Worm (Caenorhabditis elegans) whole organism, L4 larva: Measurements from ENCODE around the gene elo-9.
A peak's percentile ranks its signal among the peaks of the same experiment; 100 is the strongest.

Experiments used
- D1046.2 ChIP-seq: fragments of 200-800 bp; sonication (Bioruptor generic); IDR thresholded peaks from 2 replicates; pipeline ENCODE4 v1.3.6; 2022; ENCODE audit warnings: missing genetic modification characterization, missing compliant biosample characterization
- R02D3.7 ChIP-seq: fragments of 150-350 bp; sonication (generic microtip); optimal IDR thresholded peaks from 3 replicates; lab custom pipeline; 2014; ENCODE audit warnings: missing biosample characterization, missing genetic modification characterization
- T20F7.1 ChIP-seq: fragments of 200-800 bp; sonication (Bioruptor generic); optimal IDR thresholded peaks from 2 replicates; lab custom pipeline; 2018; ENCODE audit warnings: mild to moderate bottlenecking, missing genetic modification characterization, missing compliant biosample characterization
- Y105C5A.15 ChIP-seq: fragments of 200-800 bp; sonication (Bioruptor generic); IDR thresholded peaks from 2 replicates; pipeline ENCODE4 v1.3.6; 2022; ENCODE audit warnings: missing genetic modification characterization, missing compliant biosample characterization
- Y5F2A.4 ChIP-seq: fragments of 200-800 bp; sonication (Bioruptor generic); optimal IDR thresholded peaks from 2 replicates; lab custom pipeline; 2018; ENCODE audit warnings: mild to moderate bottlenecking, missing genetic modification characterization, missing compliant biosample characterization
- Y75B8A.6 ChIP-seq: fragments of 200-800 bp; sonication (Bioruptor generic); IDR thresholded peaks from 2 replicates; pipeline ENCODE4 v1.3.6; 2022; ENCODE audit warnings: missing genetic modification reagents, missing genetic modification characterization, missing compliant biosample characterization
- ZK337.2 ChIP-seq: fragments of 200-800 bp; sonication (Bioruptor generic); IDR thresholded peaks from 2 replicates; pipeline ENCODE4 v1.3.6; 2022; ENCODE audit warnings: missing genetic modification reagents, missing genetic modification characterization, missing compliant biosample characterization
- aha-1 ChIP-seq: fragments of 150-350 bp; peaks from one replicate; lab custom pipeline; 2014; ENCODE audit warnings: missing biosample characterization, missing genetic modification characterization
- ama-1 ChIP-seq: fragments of 150-350 bp; optimal IDR thresholded peaks from 2 replicates; lab custom pipeline; 2014; ENCODE audit warnings: inconsistent platforms, mixed read lengths
- ceh-28 ChIP-seq: fragments of 150-350 bp; optimal IDR thresholded peaks from 2 replicates; lab custom pipeline; 2014; ENCODE audit warnings: missing biosample characterization, missing genetic modification reagents, missing genetic modification characterization
- ceh-44 ChIP-seq: fragments of 200-800 bp; sonication (Bioruptor generic); IDR thresholded peaks from 2 replicates; pipeline ENCODE4 v1.3.6; 2022; ENCODE audit warnings: missing genetic modification reagents, missing genetic modification characterization, missing compliant biosample characterization
- daf-12 ChIP-seq: fragments of 150-350 bp; optimal IDR thresholded peaks from 2 replicates; lab custom pipeline; 2014; ENCODE audit warnings: missing biosample characterization, missing genetic modification reagents, missing genetic modification characterization
- daf-16 ChIP-seq, 3 experiments: sonication (generic microtip); optimal IDR thresholded peaks; 2 replicates each; lab custom pipeline; 2016 to 2017; ENCODE audit warnings: missing genetic modification characterization in 3 of 3, missing genetic modification reagents in 3 of 3, mild to moderate bottlenecking in 2 of 3, missing compliant biosample characterization in 2 of 3, missing biosample characterization in 1 of 3, moderate library complexity in 1 of 3
- daf-8 ChIP-seq: fragments of 200-800 bp; sonication (Bioruptor generic); IDR thresholded peaks from 2 replicates; pipeline ENCODE4 v1.3.6; 2022; ENCODE audit warnings: missing genetic modification characterization, missing compliant biosample characterization
- dmd-6 ChIP-seq: fragments of 200-800 bp; sonication (Bioruptor generic); IDR thresholded peaks from 2 replicates; pipeline ENCODE4 v1.3.6; 2022; ENCODE audit warnings: missing genetic modification reagents, missing genetic modification characterization, missing compliant biosample characterization
- dmd-8 ChIP-seq: fragments of 200-800 bp; sonication (Bioruptor generic); IDR thresholded peaks from 2 replicates; pipeline ENCODE4 v1.3.6; 2022; ENCODE audit warnings: missing genetic modification characterization, missing compliant biosample characterization
- duxl-1 ChIP-seq: sonication (generic microtip); optimal IDR thresholded peaks from 2 replicates; lab custom pipeline; 2016; ENCODE audit warnings: mild to moderate bottlenecking, missing genetic modification characterization, moderate library complexity, missing compliant biosample characterization; ENCODE audit not compliant: poor library complexity
- dve-1 ChIP-seq: sonication (generic microtip); optimal IDR thresholded peaks from 2 replicates; lab custom pipeline; 2017; ENCODE audit warnings: antibody characterized with exemption, mild to moderate bottlenecking, missing genetic modification characterization, missing compliant biosample characterization; ENCODE audit not compliant: insufficient read depth
- egl-43 ChIP-seq: fragments of 200-800 bp; sonication (Bioruptor generic); IDR thresholded peaks from 2 replicates; pipeline ENCODE4 v1.3.6; 2022; ENCODE audit warnings: missing genetic modification reagents, missing genetic modification characterization, missing compliant biosample characterization
- fos-1 ChIP-seq: fragments of 150-350 bp; optimal IDR thresholded peaks from 2 replicates; lab custom pipeline; 2014; ENCODE audit warnings: missing biosample characterization, missing genetic modification characterization
- hif-1 ChIP-seq, 2 experiments: sonication (generic microtip); optimal IDR thresholded peaks; 2 replicates each; lab custom pipeline; 2016 to 2017; ENCODE audit warnings: missing compliant biosample characterization in 2 of 2, missing genetic modification characterization in 2 of 2, missing genetic modification reagents in 2 of 2, missing genotype in 2 of 2, mild to moderate bottlenecking in 1 of 2
- jun-1 ChIP-seq: fragments of 150-350 bp; optimal IDR thresholded peaks from 2 replicates; lab custom pipeline; 2014; ENCODE audit warnings: missing biosample characterization, missing genetic modification reagents, missing genetic modification characterization
- lin-1 ChIP-seq: fragments of 200-800 bp; sonication (Bioruptor generic); IDR thresholded peaks from 2 replicates; pipeline ENCODE4 v1.3.6; 2022; ENCODE audit warnings: missing genetic modification reagents, missing genetic modification characterization, missing compliant biosample characterization
- lin-29 ChIP-seq: fragments of 200-800 bp; sonication (Bioruptor generic); IDR thresholded peaks from 2 replicates; pipeline ENCODE4 v1.3.6; 2022; ENCODE audit warnings: missing genetic modification reagents, missing genetic modification characterization, missing compliant biosample characterization
- mdl-1 ChIP-seq, 2 experiments: fragments of 150-350 bp in 1 of 2; sonication (generic microtip) in 1 of 2; optimal IDR thresholded peaks; 2 replicates each; lab custom pipeline; 2014 to 2017; ENCODE audit warnings: missing biosample characterization in 2 of 2, missing genetic modification characterization in 2 of 2
- mdt-29 ChIP-seq: fragments of 200-800 bp; sonication (Bioruptor generic); IDR thresholded peaks from 2 replicates; pipeline ENCODE4 v1.3.6; 2022; ENCODE audit warnings: missing genetic modification reagents, missing genetic modification characterization, missing compliant biosample characterization
- mep-1 ChIP-seq: fragments of 150-350 bp; sonication (generic microtip); optimal IDR thresholded peaks from 3 replicates; lab custom pipeline; 2014; ENCODE audit warnings: missing biosample characterization, missing genetic modification characterization
- mes-2 ChIP-seq: sonication (generic microtip); optimal IDR thresholded peaks from 2 replicates; lab custom pipeline; 2016; ENCODE audit warnings: missing genotype, mild to moderate bottlenecking, missing genetic modification characterization, missing compliant biosample characterization; ENCODE audit not compliant: poor library complexity, severe bottlenecking
- mxl-3 ChIP-seq: fragments of 200-800 bp; sonication (Bioruptor generic); optimal IDR thresholded peaks from 2 replicates; lab custom pipeline; 2018; ENCODE audit warnings: mild to moderate bottlenecking, missing genetic modification characterization, missing compliant biosample characterization
- nhr-111 ChIP-seq: fragments of 200-800 bp; sonication (Bioruptor generic); optimal IDR thresholded peaks from 2 replicates; lab custom pipeline; 2018; ENCODE audit warnings: mild to moderate bottlenecking, missing genetic modification characterization, missing compliant biosample characterization
- nhr-237 ChIP-seq: sonication (generic microtip); optimal IDR thresholded peaks from 2 replicates; lab custom pipeline; 2017; ENCODE audit warnings: missing biosample characterization, missing genetic modification characterization
- nhr-28 ChIP-seq: fragments of 150-350 bp; optimal IDR thresholded peaks from 2 replicates; lab custom pipeline; 2014; ENCODE audit warnings: missing biosample characterization, missing genetic modification characterization
- nhr-42 ChIP-seq: fragments of 200-800 bp; sonication (Bioruptor generic); IDR thresholded peaks from 2 replicates; pipeline ENCODE4 v1.3.6; 2022; ENCODE audit warnings: missing genetic modification characterization, missing compliant biosample characterization
- nhr-6 ChIP-seq: fragments of 150-350 bp; optimal IDR thresholded peaks from 2 replicates; lab custom pipeline; 2014; ENCODE audit warnings: missing biosample characterization, missing genetic modification characterization
- nhr-77 ChIP-seq: fragments of 150-350 bp; optimal IDR thresholded peaks from 2 replicates; lab custom pipeline; 2014; ENCODE audit warnings: missing biosample characterization, missing genetic modification characterization
- pha-4 ChIP-seq, 2 experiments: fragments of 150-350 bp in 1 of 2; fragments of 200-800 bp in 1 of 2; sonication (Bioruptor generic) in 1 of 2; IDR thresholded peaks in 1 of 2; optimal IDR thresholded peaks in 1 of 2; 2 replicates each; pipeline versions ENCODE4 v1.3.6 to Lab custom; 2014 to 2022; ENCODE audit warnings: missing genetic modification characterization in 2 of 2, missing genetic modification reagents in 2 of 2, missing biosample characterization in 1 of 2, missing compliant biosample characterization in 1 of 2
- rbr-2 ChIP-seq: sonication (generic microtip); optimal IDR thresholded peaks from 2 replicates; lab custom pipeline; 2016; ENCODE audit warnings: missing genotype, missing genetic modification characterization, missing compliant biosample characterization
- saeg-2 ChIP-seq: fragments of 200-800 bp; sonication (Bioruptor generic); IDR thresholded peaks from 2 replicates; pipeline ENCODE4 v1.3.6; 2022; ENCODE audit warnings: missing genetic modification reagents, missing genetic modification characterization, missing compliant biosample characterization
- skn-1 ChIP-seq: fragments of 150-350 bp; optimal IDR thresholded peaks from 2 replicates; lab custom pipeline; 2014; ENCODE audit warnings: missing biosample characterization, missing genetic modification characterization
- snpc-1.2 ChIP-seq: fragments of 200-800 bp; sonication (Bioruptor generic); IDR thresholded peaks from 2 replicates; pipeline ENCODE4 v1.3.6; 2022; ENCODE audit warnings: missing genetic modification reagents, missing genetic modification characterization, missing compliant biosample characterization
- snpc-4 ChIP-seq: fragments of 150-350 bp; optimal IDR thresholded peaks from 2 replicates; lab custom pipeline; 2014; ENCODE audit warnings: missing biosample characterization, missing genetic modification characterization
- spr-3 ChIP-seq: fragments of 200-800 bp; sonication (Bioruptor generic); optimal IDR thresholded peaks from 2 replicates; lab custom pipeline; 2018; ENCODE audit warnings: mild to moderate bottlenecking, missing genetic modification characterization, missing compliant biosample characterization
- unc-62 ChIP-seq, 3 experiments: fragments of 150-350 bp in 1 of 3; sonication (generic microtip); optimal IDR thresholded peaks in 2 of 3; peaks in 1 of 3; 1 replicate in 1 of 3; 2 replicates in 2 of 3; lab custom pipeline; 2014 to 2017; ENCODE audit warnings: missing biosample characterization in 3 of 3, missing genetic modification characterization in 3 of 3, missing genetic modification reagents in 3 of 3, missing genotype in 1 of 3
- zfp-2 ChIP-seq: sonication (generic microtip); optimal IDR thresholded peaks from 2 replicates; lab custom pipeline; 2016; ENCODE audit warnings: mild to moderate bottlenecking, missing genetic modification characterization, missing compliant biosample characterization
- zip-2 ChIP-seq: fragments of 150-350 bp; optimal IDR thresholded peaks from 2 replicates; lab custom pipeline; 2014; ENCODE audit warnings: missing biosample characterization, missing genetic modification characterization
- ztf-11 ChIP-seq: fragments of 150-350 bp; optimal IDR thresholded peaks from 2 replicates; lab custom pipeline; 2014; ENCODE audit warnings: missing biosample characterization, missing genetic modification characterization

The elo-9 gene

ce11 chrII:14968275-14968674 lies 4.4 kb upstream of the elo-9 start (continued):
- no peak for TF ChIP-seq ceh-44

ce11 chrII:14967084-14967483 lies 3.2 kb upstream of the elo-9 start:
- no peak for TF ChIP-seq zfp-2 (tag; lab: Kevin White, UChicago)
- TF ChIP-seq skn-1 (tag; lab: Kevin White, UChicago): no peak
- TF ChIP-seq daf-12 (tag; lab: Kevin White, UChicago): no peak
- TF ChIP-seq rbr-2 (tag; lab: Kevin White, UChicago): no peak
- TF ChIP-seq daf-16 (GFP tag; optimal IDR thresholded peaks at IDR 0.05; lab: Kevin White, UChicago): no peak
- peak; percentile 27 for TF ChIP-seq daf-16 (tag; optimal IDR thresholded peaks at IDR 0.05; lab: Kevin White, UChicago)
- peak; percentile 86 for TF ChIP-seq aha-1 (tag; lab: Kevin White, UChicago)
- no peak for TF ChIP-seq ZK337.2 (GFP tag; lab: Robert Waterston, UW)
- no peak for TF ChIP-seq nhr-111 (GFP tag; lab: Kevin White, UChicago)
- TF ChIP-seq pha-4 (GFP tag; IDR thresholded peaks at IDR 0.05; lab: Robert Waterston, UW): no peak
- peak; percentile 55 for TF ChIP-seq pha-4 (tag; optimal IDR thresholded peaks at IDR 0.05; lab: Kevin White, UChicago)
- peak; percentile 37 for TF ChIP-seq nhr-28
- peak; percentile 0 for TF ChIP-seq dve-1 (tag; lab: Kevin White, UChicago)
- no peak for TF ChIP-seq snpc-1.2 (GFP tag; lab: Robert Waterston, UW)
- TF ChIP-seq mxl-3 (GFP tag; lab: Kevin White, UChicago): no peak

- no peak for TF ChIP-seq Y105C5A.15
- TF ChIP-seq lin-1: no peak
- no peak for TF ChIP-seq spr-3 (GFP tag; lab: Kevin White, UChicago)
- TF ChIP-seq nhr-6 (tag; lab: Kevin White, UChicago): no peak
- peak; percentile 37 for TF ChIP-seq ceh-28
- no peak for TF ChIP-seq egl-43 (GFP tag; lab: Robert Waterston, UW)
- TF ChIP-seq Y75B8A.6 (GFP tag; lab: Robert Waterston, UW): no peak
- no peak for TF ChIP-seq jun-1 (tag; lab: Kevin White, UChicago)
- peak in 1 of 2 experiments; percentile 95 for TF ChIP-seq unc-62 (GFP tag; optimal IDR thresholded peaks at IDR 0.05 in 1 of 2; lab: Kevin White, UChicago)
- no peak for TF ChIP-seq unc-62 (tag; optimal IDR thresholded peaks at IDR 0.05; lab: Kevin White, UChicago)
- TF ChIP-seq mdl-1 (tag; optimal IDR thresholded peaks at IDR 0.05; lab: Kevin White, UChicago): no peak
Observed at ce11 chrII:14966420-14966819, 2.5 kb upstream of the elo-9 start.

ce11 chrII:14964877-14965276 lies 969 bp upstream of the elo-9 start:
- TF ChIP-seq dmd-8 (GFP tag; lab: Robert Waterston, UW): no peak
- no peak for TF ChIP-seq egl-43 (GFP tag; lab: Robert Waterston, UW)
- no peak for TF ChIP-seq R02D3.7 (tag; lab: Kevin White, UChicago)
- no peak for TF ChIP-seq nhr-237 (tag; lab: Kevin White, UChicago)
- no peak for TF ChIP-seq duxl-1 (tag; lab: Kevin White, UChicago)
- TF ChIP-seq ztf-11: no peak
- no peak for TF ChIP-seq ama-1 (lab: Kevin White, UChicago)
- no peak for TF ChIP-seq T20F7.1 (GFP tag; lab: Kevin White, UChicago)
- no peak for TF ChIP-seq mes-2 (tag; lab: Kevin White, UChicago)
- TF ChIP-seq lin-29 (GFP tag; lab: Robert Waterston, UW): no peak
- TF ChIP-seq snpc-4 (tag; lab: Kevin White, UChicago): no peak
- peak; percentile 91 for TF ChIP-seq nhr-77 (tag; lab: Kevin White, UChicago)
- no peak for TF ChIP-seq fos-1 (tag; lab: Kevin White, UChicago)
- TF ChIP-seq rbr-2 (tag; lab: Kevin White, UChicago): no peak
- no peak for TF ChIP-seq D1046.2 (GFP tag; lab: Robert Waterston, UW)
- no peak for TF ChIP-seq lin-1
- no peak for TF ChIP-seq nhr-42 (GFP tag; lab: Robert Waterston, UW)
- no peak for TF ChIP-seq Y5F2A.4 (GFP tag; lab: Kevin White, UChicago)
- TF ChIP-seq dmd-6 (GFP tag; lab: Robert Waterston, UW): peak; percentile 59; the same call in 1 of the 2 replicates
- no peak for TF ChIP-seq zip-2
- TF ChIP-seq saeg-2 (GFP tag; lab: Robert Waterston, UW): no peak
- no peak for TF ChIP-seq daf-8 (GFP tag; lab: Robert Waterston, UW)
- TF ChIP-seq hif-1 (tag; optimal IDR thresholded peaks at IDR 0.05; lab: Kevin White, UChicago): no peak
- TF ChIP-seq mdt-29 (GFP tag; lab: Robert Waterston, UW): no peak
- TF ChIP-seq mep-1: peak; percentile 16
